Worm (Caenorhabditis elegans): ENCODE results near the gene C08A9.10.

C08A9.10 gene

ce11 chrX:17080635-17081376, at the start of gene C08A9.10, which contains the start of gene irld-23:
Gene C08A9.10 (plus strand): TSS chrX:17081179.
Gene irld-23 (minus strand): TSS chrX:17080685.
- no peak for TF ChIP-seq T22C8.4 (GFP tag; IDR thresholded peaks at IDR 0.05)
- no peak for TF ChIP-seq klf-2 (GFP tag; conservative IDR thresholded peaks at IDR 0.05)
- TF ChIP-seq cog-1 (tag; optimal IDR thresholded peaks at IDR 0.05): no peak
- TF ChIP-seq med-1 (GFP tag; optimal IDR thresholded peaks at IDR 0.05; ENCODE audit: insufficient read depth): no peak
- TF ChIP-seq tab-1 (GFP tag; IDR thresholded peaks at IDR 0.05): no peak
- no peak for TF ChIP-seq ztf-29 (GFP tag; IDR thresholded peaks at IDR 0.05)
- no peak for TF ChIP-seq flt-1 (GFP tag; IDR thresholded peaks at IDR 0.05)
- no peak for TF ChIP-seq ref-1 (GFP tag; conservative IDR thresholded peaks at IDR 0.05)
- TF ChIP-seq ztf-23 (GFP tag; IDR thresholded peaks at IDR 0.05): no peak

DNA sequence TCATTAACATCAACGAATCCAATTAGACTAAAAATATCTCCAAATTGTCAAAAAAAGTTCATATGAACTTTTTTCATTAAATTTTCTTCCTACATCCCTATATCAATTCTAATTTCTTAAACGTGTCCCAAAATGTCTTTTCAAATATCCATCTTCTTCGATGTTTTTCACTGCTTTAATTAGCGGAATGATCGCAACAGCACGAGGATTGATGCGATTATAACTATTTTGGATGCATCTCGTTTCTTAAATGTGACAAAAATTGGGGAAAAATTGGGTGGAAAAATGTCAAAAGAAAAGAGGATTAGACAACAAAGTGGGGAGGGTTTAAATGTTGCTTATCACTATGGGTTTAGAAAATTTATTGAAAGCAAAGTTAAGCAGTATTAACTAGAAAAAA, 46.8 kb upstream of the C08A9.10 start:
- TF ChIP-seq ztf-23 (GFP tag; IDR thresholded peaks at IDR 0.05) (no peak), tab-1 (GFP tag; IDR thresholded peaks at IDR 0.05) (no peak), T22C8.4 (GFP tag; IDR thresholded peaks at IDR 0.05) (no peak), med-1 (GFP tag; optimal IDR thresholded peaks at IDR 0.05; ENCODE audit: insufficient read depth) (no peak), klf-2 (GFP tag; conservative IDR thresholded peaks at IDR 0.05) (no peak), flt-1 (GFP tag; IDR thresholded peaks at IDR 0.05) (no peak), ztf-29 (GFP tag; IDR thresholded peaks at IDR 0.05) (no peak), cog-1 (tag; optimal IDR thresholded peaks at IDR 0.05) (no peak), ref-1 (GFP tag; conservative IDR thresholded peaks at IDR 0.05) (no peak)

DNA sequence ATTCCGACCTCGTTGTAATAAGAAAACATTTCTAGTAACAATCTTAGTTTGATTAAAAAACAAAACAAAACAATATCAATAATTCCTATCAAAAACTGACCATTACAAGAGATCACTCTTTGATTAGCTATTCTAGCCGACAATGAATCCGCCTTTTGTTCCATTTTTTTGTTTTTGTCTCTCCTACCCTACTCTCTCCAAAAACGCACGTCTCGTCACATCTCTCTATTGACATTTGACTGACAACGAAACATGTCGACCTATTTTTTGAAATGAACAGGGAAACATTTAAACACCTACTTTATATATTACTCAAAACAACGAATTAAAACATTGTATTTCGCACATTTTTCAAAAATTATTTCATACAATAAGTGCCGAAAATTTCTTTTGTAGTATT, 46.2 kb upstream of the C08A9.10 start:
- TF ChIP-seq tab-1 (GFP tag; IDR thresholded peaks at IDR 0.05) (no peak), klf-2 (GFP tag; conservative IDR thresholded peaks at IDR 0.05) (no peak), cog-1 (tag; optimal IDR thresholded peaks at IDR 0.05) (no peak), flt-1 (GFP tag; IDR thresholded peaks at IDR 0.05) (no peak), ref-1 (GFP tag; conservative IDR thresholded peaks at IDR 0.05) (no peak), med-1 (GFP tag; optimal IDR thresholded peaks at IDR 0.05; ENCODE audit: insufficient read depth) (no peak), ztf-23 (GFP tag; IDR thresholded peaks at IDR 0.05) (no peak), ztf-29 (GFP tag; IDR thresholded peaks at IDR 0.05) (no peak), T22C8.4 (GFP tag; IDR thresholded peaks at IDR 0.05) (no peak)

ce11 chrX:17038616-17039015, 42.4 kb upstream of the C08A9.10 start:
- TF ChIP-seq T22C8.4 (GFP tag; IDR thresholded peaks at IDR 0.05) (no peak), ref-1 (GFP tag; conservative IDR thresholded peaks at IDR 0.05) (no peak), flt-1 (GFP tag; IDR thresholded peaks at IDR 0.05) (no peak), klf-2 (GFP tag; conservative IDR thresholded peaks at IDR 0.05) (no peak), ztf-23 (GFP tag; IDR thresholded peaks at IDR 0.05) (no peak), cog-1 (tag; optimal IDR thresholded peaks at IDR 0.05) (no peak), med-1 (GFP tag; optimal IDR thresholded peaks at IDR 0.05; ENCODE audit: insufficient read depth) (no peak), ztf-29 (GFP tag; IDR thresholded peaks at IDR 0.05) (no peak), tab-1 (GFP tag; IDR thresholded peaks at IDR 0.05) (no peak)

- TF ChIP-seq cog-1 (tag; optimal IDR thresholded peaks at IDR 0.05) (no peak), klf-2 (GFP tag; conservative IDR thresholded peaks at IDR 0.05) (no peak), med-1 (GFP tag; optimal IDR thresholded peaks at IDR 0.05; ENCODE audit: insufficient read depth) (no peak), tab-1 (GFP tag; IDR thresholded peaks at IDR 0.05) (no peak), T22C8.4 (GFP tag; IDR thresholded peaks at IDR 0.05) (no peak), flt-1 (GFP tag; IDR thresholded peaks at IDR 0.05) (no peak), ztf-29 (GFP tag; IDR thresholded peaks at IDR 0.05) (no peak), ref-1 (GFP tag; conservative IDR thresholded peaks at IDR 0.05) (no peak)
These were observed 39.4 kb upstream of the C08A9.10 start for ce11 chrX:17041571-17041970.

ce11 chrX:17042946-17043345, 38.0 kb upstream of the C08A9.10 start, which contains the start of gene F35B3.7:
Gene F35B3.7 (minus strand): TSS chrX:17043078.
- no peak for TF ChIP-seq flt-1 (GFP tag; IDR thresholded peaks at IDR 0.05)
- TF ChIP-seq cog-1 (tag; optimal IDR thresholded peaks at IDR 0.05): no peak
- no peak for TF ChIP-seq tab-1 (GFP tag; IDR thresholded peaks at IDR 0.05)
- no peak for TF ChIP-seq ref-1 (GFP tag; conservative IDR thresholded peaks at IDR 0.05)
- TF ChIP-seq T22C8.4 (GFP tag; IDR thresholded peaks at IDR 0.05): no peak
- no peak for TF ChIP-seq ztf-23 (GFP tag; IDR thresholded peaks at IDR 0.05)
- no peak for TF ChIP-seq med-1 (GFP tag; optimal IDR thresholded peaks at IDR 0.05; ENCODE audit: insufficient read depth)

ce11 chrX:17045529-17045928, 35.5 kb upstream of the C08A9.10 start, which contains the start of gene C30G4.2:
Gene C30G4.2 (minus strand): TSS chrX:17045629.
- TF ChIP-seq flt-1 (GFP tag; IDR thresholded peaks at IDR 0.05) (no peak), tab-1 (GFP tag; IDR thresholded peaks at IDR 0.05) (no peak), cog-1 (tag; optimal IDR thresholded peaks at IDR 0.05) (no peak), ztf-29 (GFP tag; IDR thresholded peaks at IDR 0.05) (no peak), ztf-23 (GFP tag; IDR thresholded peaks at IDR 0.05) (no peak), med-1 (GFP tag; optimal IDR thresholded peaks at IDR 0.05; ENCODE audit: insufficient read depth) (no peak), klf-2 (GFP tag; conservative IDR thresholded peaks at IDR 0.05) (no peak), ref-1 (GFP tag; conservative IDR thresholded peaks at IDR 0.05) (no peak), T22C8.4 (GFP tag; IDR thresholded peaks at IDR 0.05) (no peak)

ce11 chrX:17054121-17054520, 26.9 kb upstream of the C08A9.10 start:
- no peak for TF ChIP-seq cog-1 (tag; optimal IDR thresholded peaks at IDR 0.05)
- TF ChIP-seq med-1 (GFP tag; optimal IDR thresholded peaks at IDR 0.05; ENCODE audit: insufficient read depth): no peak
- TF ChIP-seq flt-1 (GFP tag; IDR thresholded peaks at IDR 0.05): no peak
- no peak for TF ChIP-seq klf-2 (GFP tag; conservative IDR thresholded peaks at IDR 0.05)
- TF ChIP-seq tab-1 (GFP tag; IDR thresholded peaks at IDR 0.05): no peak
- TF ChIP-seq ref-1 (GFP tag; conservative IDR thresholded peaks at IDR 0.05): no peak
- no peak for TF ChIP-seq ztf-23 (GFP tag; IDR thresholded peaks at IDR 0.05)
- TF ChIP-seq ztf-29 (GFP tag; IDR thresholded peaks at IDR 0.05): no peak
- TF ChIP-seq T22C8.4 (GFP tag; IDR thresholded peaks at IDR 0.05): no peak

DNA sequence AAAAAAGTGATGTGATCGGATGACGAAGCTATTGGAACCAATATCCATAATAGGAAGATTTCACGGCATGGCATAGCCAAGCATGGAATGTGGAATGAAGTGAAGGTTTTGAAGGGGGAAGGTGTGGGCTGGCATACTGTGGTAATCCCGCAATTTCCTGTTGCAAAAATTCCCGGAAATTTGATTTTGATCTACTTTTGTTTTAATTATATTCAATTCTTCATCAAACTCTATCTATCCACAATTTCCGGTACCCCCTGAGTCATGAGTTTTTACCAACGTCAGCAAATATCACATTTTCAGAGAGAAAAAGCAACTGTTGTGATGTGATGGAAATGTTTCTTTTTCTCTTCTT, 25.5 kb upstream of the C08A9.10 start, which contains the start of gene gcy-11:
Gene gcy-11, minus strand, starts transcription at position 101 of the 355 bp plus-strand sequence.
- TF ChIP-seq ztf-23 (GFP tag; IDR thresholded peaks at IDR 0.05) (no peak), T22C8.4 (GFP tag; IDR thresholded peaks at IDR 0.05) (no peak), ref-1 (GFP tag; conservative IDR thresholded peaks at IDR 0.05) (no peak), med-1 (GFP tag; optimal IDR thresholded peaks at IDR 0.05; ENCODE audit: insufficient read depth) (no peak), flt-1 (GFP tag; IDR thresholded peaks at IDR 0.05) (no peak), cog-1 (tag; optimal IDR thresholded peaks at IDR 0.05) (no peak), tab-1 (GFP tag; IDR thresholded peaks at IDR 0.05) (no peak), ztf-29 (GFP tag; IDR thresholded peaks at IDR 0.05) (no peak), klf-2 (GFP tag; conservative IDR thresholded peaks at IDR 0.05) (no peak)
